Worm (Caenorhabditis elegans) whole organism, L4 larva: ENCODE results near the gene Y46G5A.28.

Source experiments
- ces-1 ChIP-seq: fragments of 150-350 bp; sonication (generic microtip); optimal IDR thresholded peaks from 4 replicates; lab custom pipeline; 2014; ENCODE audit warnings: missing biosample characterization, missing genetic modification reagents, missing genetic modification characterization
- dve-1 ChIP-seq: sonication (generic microtip); optimal IDR thresholded peaks from 2 replicates; lab custom pipeline; 2017; ENCODE audit warnings: antibody characterized with exemption, mild to moderate bottlenecking, missing genetic modification characterization, missing compliant biosample characterization; ENCODE audit not compliant: insufficient read depth
- fos-1 ChIP-seq: fragments of 150-350 bp; optimal IDR thresholded peaks from 2 replicates; lab custom pipeline; 2014; ENCODE audit warnings: missing biosample characterization, missing genetic modification characterization
- mdl-1 ChIP-seq, 2 experiments: fragments of 150-350 bp in 1 of 2; sonication (generic microtip) in 1 of 2; optimal IDR thresholded peaks; 2 replicates each; lab custom pipeline; 2014 to 2017; ENCODE audit warnings: missing biosample characterization in 2 of 2, missing genetic modification characterization in 2 of 2
- mep-1 ChIP-seq: fragments of 150-350 bp; sonication (generic microtip); optimal IDR thresholded peaks from 3 replicates; lab custom pipeline; 2014; ENCODE audit warnings: missing biosample characterization, missing genetic modification characterization
- nhr-25 ChIP-seq: sonication (generic microtip); optimal IDR thresholded peaks from 2 replicates; lab custom pipeline; 2017; ENCODE audit warnings: missing genetic modification characterization, mild to moderate bottlenecking, missing compliant biosample characterization, antibody characterized with exemption, moderate library complexity, borderline replicate concordance; ENCODE audit not compliant: insufficient read depth
- nhr-28 ChIP-seq: fragments of 150-350 bp; optimal IDR thresholded peaks from 2 replicates; lab custom pipeline; 2014; ENCODE audit warnings: missing biosample characterization, missing genetic modification characterization
- saeg-2 ChIP-seq: fragments of 200-800 bp; sonication (Bioruptor generic); IDR thresholded peaks from 2 replicates; pipeline ENCODE4 v1.3.6; 2022; ENCODE audit warnings: missing genetic modification reagents, missing genetic modification characterization, missing compliant biosample characterization
- skn-1 ChIP-seq: fragments of 150-350 bp; optimal IDR thresholded peaks from 2 replicates; lab custom pipeline; 2014; ENCODE audit warnings: missing biosample characterization, missing genetic modification characterization
- snpc-4 ChIP-seq: fragments of 150-350 bp; optimal IDR thresholded peaks from 2 replicates; lab custom pipeline; 2014; ENCODE audit warnings: missing biosample characterization, missing genetic modification characterization
- unc-130 ChIP-seq: sonication (generic microtip); optimal IDR thresholded peaks from 2 replicates; lab custom pipeline; 2016; ENCODE audit warnings: missing genetic modification reagents, missing genetic modification characterization, missing compliant biosample characterization

DNA sequence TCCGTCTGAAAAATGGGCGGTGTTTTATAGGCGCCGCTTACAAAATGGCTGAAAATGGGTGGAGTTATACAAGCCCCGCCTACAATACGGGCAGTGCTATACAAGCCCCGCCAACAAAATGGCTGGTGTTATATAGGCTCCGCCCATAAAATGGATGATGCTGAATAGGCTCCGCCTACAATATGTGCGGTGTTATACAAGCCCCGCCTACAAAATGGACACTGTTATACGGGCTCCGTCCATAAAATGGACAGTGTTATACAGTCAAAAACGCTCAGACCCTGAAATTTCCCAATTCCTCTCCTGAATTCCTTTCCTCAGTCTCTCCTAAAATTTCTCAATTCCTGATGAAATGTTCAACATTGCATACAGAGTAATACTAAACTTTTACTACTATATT, 15.8 kb downstream of the Y46G5A.28 start:
- TF ChIP-seq nhr-25 (tag; lab: Kevin White, UChicago) (no peak), fos-1 (tag; lab: Kevin White, UChicago) (no peak), ces-1 (GFP tag; lab: Kevin White, UChicago) (no peak), skn-1 (no peak), snpc-4 (tag; lab: Kevin White, UChicago) (no peak), mep-1 (tag; lab: Kevin White, UChicago) (no peak), unc-130 (GFP tag; lab: Kevin White, UChicago) (no peak), dve-1 (tag; lab: Kevin White, UChicago) (no peak), saeg-2 (GFP tag; lab: Robert Waterston, UW) (no peak), mdl-1 (tag; optimal IDR thresholded peaks at IDR 0.05; lab: Kevin White, UChicago) (no peak), nhr-28 (no peak)
